Worm (Caenorhabditis elegans) whole organism, dauer: ENCODE results near the gene mup-2.

Experiments
- unc-62 ChIP-seq: sonication (generic microtip); optimal IDR thresholded peaks from 2 replicates; lab custom pipeline; 2017; ENCODE audit warnings: missing biosample characterization, missing genetic modification reagents, missing genetic modification characterization

Gene mup-2

DNA sequence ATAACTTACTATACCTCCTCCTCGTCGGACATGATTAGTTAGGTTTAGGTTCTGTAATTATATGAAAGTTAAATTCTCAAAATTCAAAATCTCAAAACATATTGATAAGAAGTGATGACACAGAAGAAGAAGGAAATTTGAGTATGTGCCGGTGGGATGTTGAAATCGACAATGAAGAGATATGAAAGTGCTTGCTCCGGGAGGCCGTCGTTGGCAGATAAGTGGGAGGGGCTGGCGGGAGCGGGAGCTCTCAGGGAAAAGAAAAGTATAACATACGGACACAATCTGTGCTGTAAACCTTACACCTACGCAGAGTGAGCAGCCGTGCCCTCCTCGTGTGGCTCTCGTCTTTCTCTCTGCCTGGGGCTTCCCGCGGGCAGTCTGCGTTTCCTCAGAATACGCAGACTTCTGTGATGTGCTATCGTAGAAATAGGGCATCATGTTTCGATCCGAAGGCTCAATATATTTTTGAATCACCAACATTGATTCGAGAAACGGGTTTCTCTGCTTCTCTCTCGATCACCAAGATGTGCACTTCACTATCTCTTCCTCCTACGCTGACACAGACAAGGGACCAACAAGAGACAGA is at the start of gene mup-2:
TSS of gene mup-2 (minus strand) at position 51 of the 589 bp plus-strand sequence.
- no peak for TF ChIP-seq unc-62 (GFP tag; lab: Kevin White, UChicago)

DNA sequence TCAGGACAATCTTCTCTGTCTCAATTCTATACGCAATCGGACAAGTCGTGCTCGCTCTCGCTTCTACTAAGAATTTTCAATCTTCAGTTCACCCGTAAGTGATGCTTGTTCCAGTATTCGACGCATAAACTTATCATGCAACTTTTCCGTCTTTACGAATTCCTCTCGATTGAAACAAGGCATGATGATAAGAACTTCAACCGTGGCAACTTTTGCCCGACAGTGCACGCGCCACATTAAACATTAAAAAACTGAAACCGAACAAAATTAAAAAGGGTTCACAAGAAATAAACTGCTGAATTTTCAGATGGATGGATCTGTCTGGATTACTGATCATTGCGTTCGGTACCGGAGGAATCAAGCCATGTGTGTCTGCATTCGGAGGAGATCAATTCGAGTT is 48.4 kb upstream of the mup-2 start:
- no peak for TF ChIP-seq unc-62 (GFP tag; lab: Kevin White, UChicago)

DNA sequence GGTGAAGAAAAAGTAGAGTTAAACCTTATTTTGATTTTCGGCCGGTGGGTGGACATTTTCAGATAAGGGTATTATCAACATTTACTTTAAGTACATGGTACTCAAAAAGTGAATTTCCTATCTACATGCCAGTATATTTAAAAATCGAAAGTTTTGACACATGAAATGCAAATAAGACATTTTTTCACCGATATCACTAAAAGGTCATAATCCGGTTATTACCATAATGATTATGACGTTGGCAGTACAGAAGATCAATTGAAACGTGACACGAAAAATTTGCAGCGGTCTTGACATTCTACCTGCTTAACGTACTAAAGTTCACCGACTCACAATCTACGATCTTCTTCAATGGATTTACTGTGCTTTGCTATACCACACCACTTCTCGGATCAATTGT is 48.0 kb upstream of the mup-2 start:
- no peak for TF ChIP-seq unc-62 (GFP tag; lab: Kevin White, UChicago)

DNA sequence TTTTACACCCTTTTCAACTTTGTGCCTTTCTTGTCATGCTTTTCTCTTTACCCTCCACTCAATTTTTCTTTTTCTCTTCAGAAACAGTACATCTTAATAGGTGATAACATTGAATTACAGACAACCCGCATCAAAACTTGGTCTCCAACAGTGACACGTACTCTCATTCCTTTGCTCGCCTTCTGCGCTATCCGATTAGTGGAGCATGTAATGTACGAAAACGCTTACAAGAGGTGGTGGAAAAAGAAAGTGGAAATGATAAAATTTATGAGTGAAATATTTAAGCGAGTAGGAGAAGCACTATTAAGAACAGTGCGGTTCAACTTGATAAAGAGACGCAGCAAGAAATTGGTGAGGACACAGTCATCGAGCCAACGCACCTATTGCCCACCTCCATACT is 46.5 kb upstream of the mup-2 start, which contains the start of gene pept-1:
TSS of gene pept-1 (plus strand) at position 306 of the 400 bp plus-strand sequence.
- TF ChIP-seq unc-62 (GFP tag; lab: Kevin White, UChicago), result no peak

DNA sequence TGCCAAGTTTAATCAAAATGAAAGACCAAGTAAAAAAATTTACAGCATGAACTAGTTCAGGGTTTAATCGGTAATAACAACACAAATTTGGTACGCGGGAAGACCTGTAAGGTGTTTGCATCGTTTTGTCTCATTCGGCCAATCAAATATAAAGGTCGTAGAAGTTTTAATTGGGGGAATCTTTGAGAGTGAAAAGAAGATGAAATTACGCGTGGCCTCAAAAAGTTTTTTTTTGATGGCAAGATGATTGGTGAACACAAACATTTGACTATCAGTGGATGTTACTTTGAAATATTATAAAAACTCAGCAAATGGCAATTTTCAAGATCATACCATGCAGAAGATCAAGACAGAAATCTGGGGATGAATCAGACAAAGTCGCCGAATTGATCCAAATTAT is 45.1 kb upstream of the mup-2 start, which contains the start of gene nas-33:
TSS of gene nas-33 (minus strand) at position 101 of the 400 bp plus-strand sequence.
- no peak for TF ChIP-seq unc-62 (GFP tag; lab: Kevin White, UChicago)

DNA sequence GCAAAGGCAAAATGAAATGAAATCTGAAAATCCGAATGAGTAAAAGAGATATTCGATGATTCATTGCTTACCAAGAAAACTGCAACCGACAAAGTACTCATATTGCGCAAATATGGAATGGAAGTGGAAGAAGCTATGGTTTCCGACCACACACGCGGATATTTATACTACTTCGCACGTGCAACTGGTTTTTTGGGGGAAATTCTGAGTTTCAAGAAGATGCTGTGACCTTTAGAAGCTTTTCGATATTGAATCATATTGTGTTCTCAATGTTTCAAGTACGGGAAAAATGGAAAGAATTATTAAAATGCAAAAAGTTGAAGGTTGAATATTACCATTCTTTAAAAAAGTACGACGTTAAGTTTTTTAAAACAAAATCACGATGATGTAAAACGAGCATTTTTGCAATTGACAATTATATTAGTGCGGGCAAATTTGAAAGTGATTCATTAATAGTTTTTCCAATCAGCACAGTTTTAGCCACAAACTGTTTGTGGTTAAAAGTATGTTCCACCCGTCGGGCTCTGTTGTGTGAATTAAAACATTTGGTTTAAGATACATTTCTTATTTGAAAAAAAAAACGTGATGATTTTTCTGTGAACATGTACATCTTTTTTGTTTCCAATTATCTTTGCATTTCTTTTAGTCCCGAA is 40.9 kb upstream of the mup-2 start, which contains the start of the genes grl-6 and K10C2.6:
TSS of gene grl-6 (minus strand) at position 101 of the 653 bp plus-strand sequence.
TSS of gene K10C2.6 (plus strand) at position 603 of the 653 bp plus-strand sequence.
- no peak for TF ChIP-seq unc-62 (GFP tag; lab: Kevin White, UChicago)

DNA sequence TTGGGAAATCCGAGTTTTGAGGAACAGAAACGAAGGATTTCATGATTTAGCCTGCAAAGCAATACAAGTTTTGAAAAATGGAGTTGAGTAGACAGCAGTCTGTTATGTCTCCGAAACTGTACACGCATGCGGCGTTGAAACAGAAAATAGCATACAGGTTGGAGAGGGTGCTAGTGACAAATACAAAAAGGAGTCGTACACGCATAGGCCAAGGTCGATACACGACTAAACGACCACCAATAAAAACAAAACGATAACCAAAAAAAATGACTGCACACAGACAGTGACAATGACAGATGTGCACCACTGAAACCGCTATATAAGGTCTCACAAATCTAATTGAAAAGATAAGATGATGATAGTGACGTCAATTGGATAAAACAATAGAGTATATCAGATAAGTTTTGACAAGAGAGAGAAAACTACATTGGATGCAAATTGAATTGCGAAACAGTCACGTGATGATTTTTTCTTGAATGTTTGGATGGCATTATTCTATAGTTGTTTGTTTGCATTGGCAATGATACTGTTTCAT is 38.9 kb upstream of the mup-2 start, which contains the start of gene fah-1:
TSS of gene fah-1 (minus strand) at position 51 of the 535 bp plus-strand sequence.
- no peak for TF ChIP-seq unc-62 (GFP tag; lab: Kevin White, UChicago)

DNA sequence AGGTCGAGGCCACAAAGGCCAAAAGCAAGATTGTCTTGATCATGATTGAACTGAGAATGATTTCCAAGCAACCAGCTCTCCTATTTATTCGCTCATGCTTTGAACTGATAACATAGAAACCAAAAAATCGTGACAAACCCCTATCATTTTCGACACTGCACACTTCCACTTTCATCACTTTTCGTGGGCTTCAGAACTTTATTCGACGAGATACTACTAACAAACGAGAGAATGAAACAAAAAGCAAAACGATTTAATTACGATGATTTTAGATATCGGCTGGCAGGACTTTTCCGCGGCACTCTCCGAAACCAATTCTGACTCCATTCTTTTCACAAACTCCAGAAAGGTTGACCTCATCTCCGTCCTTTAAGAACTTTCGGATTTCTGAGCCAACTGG is 36.5 kb upstream of the mup-2 start, which contains the start of gene asp-14:
TSS of gene asp-14 (minus strand) at position 101 of the 400 bp plus-strand sequence.
- no peak for TF ChIP-seq unc-62 (GFP tag; lab: Kevin White, UChicago)

DNA sequence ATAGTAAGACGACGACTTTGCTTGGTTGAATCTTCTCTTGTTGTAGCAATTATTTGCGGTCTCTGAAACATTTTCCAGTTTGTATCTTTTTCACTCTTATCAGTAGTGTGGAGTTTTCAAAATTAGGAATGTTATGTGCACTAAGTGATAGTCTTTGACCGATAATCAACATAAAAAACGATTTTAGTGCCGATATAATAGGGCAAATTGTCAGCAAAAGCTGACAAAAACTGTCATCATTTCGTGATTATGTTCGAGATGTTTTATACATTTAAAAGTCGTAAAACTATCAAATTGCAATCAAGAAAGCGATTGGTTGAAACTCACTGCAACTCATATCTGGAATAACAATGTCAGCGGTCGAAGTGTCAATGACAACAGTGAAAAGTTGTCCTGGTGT is 35.2 kb upstream of the mup-2 start:
- TF ChIP-seq unc-62 (GFP tag; lab: Kevin White, UChicago), result no peak

DNA sequence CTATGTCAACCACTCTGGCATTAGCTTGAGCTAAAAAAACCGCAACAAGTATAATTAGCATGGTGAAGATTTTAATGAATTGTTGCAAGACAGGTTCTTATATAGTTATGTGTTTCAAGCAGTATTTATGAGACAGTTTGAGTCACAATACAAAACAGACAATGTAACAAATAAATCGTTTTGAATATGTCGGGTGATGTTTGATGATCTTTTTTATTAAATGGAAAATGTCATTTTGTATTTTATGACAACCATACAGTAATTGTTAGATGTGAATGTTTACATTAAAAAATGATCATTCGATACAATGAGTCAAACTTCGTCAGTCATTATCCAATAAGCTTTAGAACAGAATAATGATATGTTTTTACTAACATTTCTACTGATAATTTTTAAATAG is 33.3 kb upstream of the mup-2 start, which contains the start of gene K10C2.7:
TSS of gene K10C2.7 (minus strand) at position 101 of the 400 bp plus-strand sequence.
- no peak for TF ChIP-seq unc-62 (GFP tag; lab: Kevin White, UChicago)

DNA sequence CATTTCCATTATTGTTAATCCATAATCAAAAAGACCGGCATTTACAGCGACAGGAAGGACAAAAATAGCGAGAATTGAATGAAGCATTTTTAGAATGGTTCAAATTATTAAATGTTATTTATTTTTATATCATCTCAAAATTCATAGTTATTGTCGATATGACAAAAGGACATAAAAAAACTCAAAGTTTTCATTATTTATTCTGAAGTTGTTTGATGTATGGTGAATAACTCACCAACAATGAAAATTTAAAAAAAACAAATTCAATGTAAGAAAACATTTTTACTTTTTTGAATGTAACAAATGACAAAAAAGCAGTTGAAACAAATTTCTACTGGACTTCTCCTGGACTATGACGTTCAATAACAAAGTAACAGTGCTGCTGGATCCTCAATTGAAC is 30.4 kb upstream of the mup-2 start, which contains the start of gene K10C2.14:
TSS of gene K10C2.14 (minus strand) at position 101 of the 400 bp plus-strand sequence.
- TF ChIP-seq unc-62 (GFP tag; lab: Kevin White, UChicago), result no peak

DNA sequence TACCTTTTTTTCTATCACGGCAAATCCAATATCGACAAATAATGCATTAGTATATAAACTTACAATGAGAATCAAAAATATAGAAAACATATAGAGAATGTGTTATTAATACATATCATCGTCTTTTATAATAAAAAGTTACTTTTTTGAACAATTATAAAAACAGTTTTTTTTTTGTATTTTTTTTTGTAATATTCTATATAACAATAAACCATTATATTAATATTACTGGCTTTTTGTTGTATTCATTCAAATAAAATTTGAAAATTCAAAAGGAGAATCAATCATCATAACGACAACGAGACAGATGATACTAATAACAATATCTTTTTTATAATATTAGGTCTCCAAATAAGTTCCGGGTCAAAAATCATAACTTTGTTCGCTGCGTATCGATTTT is 27.5 kb upstream of the mup-2 start, which contains the start of gene K10C2.8:
TSS of gene K10C2.8 (minus strand) at position 101 of the 400 bp plus-strand sequence.
- TF ChIP-seq unc-62 (GFP tag; lab: Kevin White, UChicago), result no peak

DNA sequence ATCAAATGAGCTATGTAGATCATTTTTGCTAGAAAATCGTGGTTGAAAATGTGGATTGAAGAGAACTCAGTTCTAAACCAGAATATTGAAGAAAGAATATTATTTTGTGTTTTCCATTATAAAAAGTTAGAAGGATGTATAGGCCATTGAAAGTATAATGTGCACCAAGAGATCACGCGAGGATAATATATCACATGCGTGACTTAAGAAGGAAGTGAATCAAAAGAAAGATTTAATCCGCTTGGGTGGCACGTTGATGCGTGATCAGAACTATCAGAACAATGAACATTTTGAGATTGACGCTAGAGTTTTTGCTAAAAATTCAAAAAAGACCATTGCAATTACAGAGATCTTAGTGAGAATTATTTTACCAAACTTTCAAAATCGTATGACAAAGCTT is 25.8 kb upstream of the mup-2 start:
- no peak for TF ChIP-seq unc-62 (GFP tag; lab: Kevin White, UChicago)

DNA sequence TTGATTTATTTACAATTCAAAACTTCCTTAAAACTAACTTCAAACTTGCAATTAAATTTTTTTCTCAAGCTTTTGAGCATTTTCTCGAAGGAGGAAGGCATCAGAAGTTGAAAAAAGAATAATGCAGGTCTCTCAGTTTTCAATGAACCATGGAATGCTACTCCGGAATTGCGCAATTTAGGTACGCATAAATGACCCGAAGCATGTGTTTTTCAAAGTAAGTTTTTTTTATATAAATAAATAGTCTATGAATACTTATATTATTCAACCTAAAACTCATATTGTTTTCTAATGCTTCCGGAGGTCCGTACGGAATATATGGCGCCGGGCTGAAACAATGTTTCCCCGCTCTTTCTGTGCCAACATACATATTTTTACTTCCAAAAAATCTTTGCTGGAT is 23.7 kb upstream of the mup-2 start, which contains the start of gene K10C2.2:
TSS of gene K10C2.2 (minus strand) at position 101 of the 400 bp plus-strand sequence.
- TF ChIP-seq unc-62 (GFP tag; lab: Kevin White, UChicago), result no peak

DNA sequence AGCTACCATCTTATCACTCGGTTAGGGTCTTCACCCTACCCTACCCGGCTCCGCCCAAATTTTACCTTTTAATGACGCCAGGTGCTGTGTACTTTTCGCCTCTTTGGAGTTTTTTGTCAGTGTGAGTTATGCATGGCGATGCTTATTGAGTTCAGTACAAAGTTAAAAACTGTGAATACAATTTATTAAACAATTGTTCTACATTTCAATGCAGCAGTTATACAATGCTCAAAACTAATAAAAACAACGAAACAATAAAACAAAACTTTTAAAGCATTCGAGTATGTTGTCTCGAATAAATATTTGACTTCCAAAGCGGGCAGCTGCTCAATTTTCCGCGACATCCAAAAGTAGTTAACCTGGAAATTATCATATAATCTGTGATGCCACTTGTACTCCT is 20.5 kb upstream of the mup-2 start, which contains the start of gene ctsa-2:
TSS of gene ctsa-2 (minus strand) at position 101 of the 400 bp plus-strand sequence.
- no peak for TF ChIP-seq unc-62 (GFP tag; lab: Kevin White, UChicago)

DNA sequence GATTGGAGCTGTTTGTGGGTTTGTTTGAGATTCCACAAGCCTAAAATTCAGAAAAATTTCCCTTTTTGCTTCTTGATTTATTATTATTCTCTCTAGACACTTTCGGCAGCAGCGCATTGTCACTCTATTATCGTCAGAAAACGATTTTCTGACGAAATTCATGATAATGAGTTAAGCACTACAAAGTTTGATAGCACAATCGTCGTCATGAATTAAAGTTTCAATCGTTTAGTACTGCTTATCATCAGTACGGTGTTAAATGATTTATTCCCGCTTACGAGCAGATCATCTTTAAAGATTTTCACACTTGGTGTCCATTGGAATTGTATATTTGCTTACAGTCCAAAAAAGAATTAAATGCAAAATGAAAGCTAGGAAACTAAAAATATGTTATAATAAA is 19.5 kb upstream of the mup-2 start:
- no peak for TF ChIP-seq unc-62 (GFP tag; lab: Kevin White, UChicago)
